Worm (Caenorhabditis elegans): ENCODE results near the gene islo-1.

- TF ChIP-seq bed-1 (GFP tag; IDR thresholded peaks at IDR 0.05) (no peak), dpff-1 (tag; optimal IDR thresholded peaks at IDR 0.05) (no peak), Y53F4B.3 (GFP tag; IDR thresholded peaks at IDR 0.05) (no peak), sea-2 (GFP tag; IDR thresholded peaks at IDR 0.05) (no peak), unc-130 (GFP tag; optimal IDR thresholded peaks at IDR 0.05) (no peak), unc-62 (GFP tag; optimal IDR thresholded peaks at IDR 0.05) (no peak)
These were observed 17.0 kb downstream of the islo-1 start for ce11 chrIV:8153163-8153562.
